Worm (Caenorhabditis elegans) whole organism, late embryonic: ENCODE results near the gene K12H4.3.

ENCODE experiments used
- ceh-24 ChIP-seq: sonication (generic microtip); optimal IDR thresholded peaks from 2 replicates; lab custom pipeline; 2016; ENCODE audit warnings: mild to moderate bottlenecking, missing genetic modification characterization, missing compliant biosample characterization
- ceh-6 ChIP-seq: fragments of 200-800 bp; sonication (Bioruptor generic); optimal IDR thresholded peaks from 2 replicates; lab custom pipeline; 2018; ENCODE audit warnings: mild to moderate bottlenecking, missing genetic modification characterization, missing compliant biosample characterization
- dmd-4 ChIP-seq: sonication (generic microtip); optimal IDR thresholded peaks from 2 replicates; lab custom pipeline; 2016; ENCODE audit warnings: borderline replicate concordance, missing genetic modification characterization, missing compliant biosample characterization
- hlh-15 ChIP-seq: sonication (generic microtip); optimal IDR thresholded peaks from 2 replicates; lab custom pipeline; 2016; ENCODE audit warnings: missing genetic modification characterization, missing compliant biosample characterization
- mec-3 ChIP-seq: sonication (generic microtip); optimal IDR thresholded peaks from 2 replicates; lab custom pipeline; 2016; ENCODE audit warnings: borderline replicate concordance, missing genetic modification characterization, missing compliant biosample characterization
- nhr-11 ChIP-seq: fragments of 150-350 bp; optimal IDR thresholded peaks from 2 replicates; lab custom pipeline; 2014; ENCODE audit warnings: missing biosample characterization, missing genetic modification characterization
- rnt-1 ChIP-seq: sonication (generic microtip); optimal IDR thresholded peaks from 2 replicates; lab custom pipeline; 2016; ENCODE audit warnings: missing genetic modification characterization, missing compliant biosample characterization
- sdc-2 ChIP-seq: sonication (generic microtip); optimal IDR thresholded peaks from 2 replicates; lab custom pipeline; 2016; ENCODE audit warnings: missing genotype, missing genetic modification characterization, missing compliant biosample characterization
- ttx-3 ChIP-seq: sonication (generic microtip); optimal IDR thresholded peaks from 2 replicates; lab custom pipeline; 2016; ENCODE audit warnings: missing genetic modification reagents, missing genetic modification characterization, missing compliant biosample characterization

ce11 chrIII:8029487-8029886 lies 16.3 kb upstream of the K12H4.3 start, which contains the start of gene F44B9.8:
- no peak for TF ChIP-seq mec-3 (tag; lab: Kevin White, UChicago)
- TF ChIP-seq ceh-24 (tag; lab: Kevin White, UChicago), result no peak
- no peak for TF ChIP-seq ttx-3 (tag; lab: Kevin White, UChicago)
- no peak for TF ChIP-seq rnt-1 (tag; lab: Kevin White, UChicago)
- TF ChIP-seq hlh-15, result no peak
- no peak for TF ChIP-seq dmd-4 (tag; lab: Kevin White, UChicago)
- no peak for TF ChIP-seq ceh-6 (GFP tag; lab: Kevin White, UChicago)
- TF ChIP-seq nhr-11, result no peak
- no peak for TF ChIP-seq sdc-2 (tag; lab: Kevin White, UChicago)
